Worm (Caenorhabditis elegans): ENCODE data around the gene nasp-2.

- TF ChIP-seq elt-1 (tag; optimal IDR thresholded peaks at IDR 0.05; ENCODE audit: borderline replicate concordance, insufficient read depth): no peak
- TF ChIP-seq lin-13 (tag; optimal IDR thresholded peaks at IDR 0.05): no peak
- TF ChIP-seq blmp-1 (tag; optimal IDR thresholded peaks at IDR 0.05): no peak
- no peak for TF ChIP-seq unc-39 (tag; optimal IDR thresholded peaks at IDR 0.05)
- no peak for TF ChIP-seq elt-3 (tag; optimal IDR thresholded peaks at IDR 0.05)
- no peak for TF ChIP-seq cnd-1 (tag; optimal IDR thresholded peaks at IDR 0.05)
- no peak for TF ChIP-seq nhr-237 (tag; optimal IDR thresholded peaks at IDR 0.05)
Observed at ce11 chrV:13334447-13334846, 22.4 kb upstream of the nasp-2 start.

Data from whole organism, mixed stage, embryonic.